Fruit fly (Drosophila melanogaster): ENCODE data around the gene Alms1b.

Alms1b gene

dm6 chrX:4678913-4679812 is 48.4 kb upstream of the Alms1b start, which contains the start of gene fzr (continued):
- TF ChIP-seq Dp (GFP tag; optimal IDR thresholded peaks at IDR 0.05): peak; percentile 15
- no peak for TF ChIP-seq exex (tag; optimal IDR thresholded peaks at IDR 0.05)
- no peak for TF ChIP-seq CG14014 (GFP tag; IDR thresholded peaks at IDR 0.05)
- TF ChIP-seq Elba2 (GFP tag; optimal IDR thresholded peaks at IDR 0.05): peak; percentile 88
- no peak for TF ChIP-seq abd-A (tag; optimal IDR thresholded peaks at IDR 0.05)
- TF ChIP-seq Abd-B (GFP tag; optimal IDR thresholded peaks at IDR 0.05): no peak
- no peak for TF ChIP-seq gcm2 (GFP tag; optimal IDR thresholded peaks at IDR 0.05)
- TF ChIP-seq CG12219 (GFP tag; optimal IDR thresholded peaks at IDR 0.05): no peak
- no peak for TF ChIP-seq CG7372 (GFP tag; IDR thresholded peaks at IDR 0.05)
- TF ChIP-seq z (GFP tag; IDR thresholded peaks at IDR 0.05): no peak
- TF ChIP-seq CG6791 (GFP tag; IDR thresholded peaks at IDR 0.05; ENCODE audit: partially characterized antibody): no peak
- TF ChIP-seq E2f2 (GFP tag; IDR thresholded peaks at IDR 0.05): peak; percentile 12; the same call in 1 of the 2 replicates
- TF ChIP-seq CG17612 (GFP tag; IDR thresholded peaks at IDR 0.05): no peak
- TF ChIP-seq sug (tag; optimal IDR thresholded peaks at IDR 0.05): no peak
- no peak for TF ChIP-seq Sox102F (GFP tag; optimal IDR thresholded peaks at IDR 0.05)
- no peak for TF ChIP-seq CG3726 (GFP tag; IDR thresholded peaks at IDR 0.05)
- no peak for TF ChIP-seq NC2β (GFP tag; optimal IDR thresholded peaks at IDR 0.05)
- TF ChIP-seq zen (tag; optimal IDR thresholded peaks at IDR 0.05): no peak
- no peak for TF ChIP-seq CG15011 (GFP tag; optimal IDR thresholded peaks at IDR 0.05)
- TF ChIP-seq az2 (GFP tag; optimal IDR thresholded peaks at IDR 0.05): no peak
- TF ChIP-seq CG30020 (tag; optimal IDR thresholded peaks at IDR 0.05): peak; percentile 14
- TF ChIP-seq cg (GFP tag; optimal IDR thresholded peaks at IDR 0.05): peak; percentile 48
- no peak for TF ChIP-seq phol (tag; optimal IDR thresholded peaks at IDR 0.05)
- peak; percentile 65; the same call in 2 of the 3 replicates for TF ChIP-seq CG11695 (GFP tag; IDR thresholded peaks at IDR 0.05)
- no peak for TF ChIP-seq CG9727 (GFP tag; optimal IDR thresholded peaks at IDR 0.05)
- TF ChIP-seq disco-r (GFP tag; optimal IDR thresholded peaks at IDR 0.05): no peak
- no peak for TF ChIP-seq kah (GFP tag; optimal IDR thresholded peaks at IDR 0.05)
- no peak for TF ChIP-seq Gsc (GFP tag; IDR thresholded peaks at IDR 0.05)
- peak; percentile 30; the same call in 1 of the 2 replicates for TF ChIP-seq Drgx (GFP tag; IDR thresholded peaks at IDR 0.05)
- TF ChIP-seq Meics (GFP tag; optimal IDR thresholded peaks at IDR 0.05): no peak
- no peak for TF ChIP-seq CoRest (tag; optimal IDR thresholded peaks at IDR 0.05)
- no peak for TF ChIP-seq danr (GFP tag; IDR thresholded peaks at IDR 0.05)
- TF ChIP-seq vnd (GFP tag; IDR thresholded peaks at IDR 0.05; ENCODE audit: partially characterized antibody): no peak
- TF ChIP-seq CG4424 (GFP tag; optimal IDR thresholded peaks at IDR 0.05): no peak
- TF ChIP-seq pzg (GFP tag; optimal IDR thresholded peaks at IDR 0.05): peak; percentile 73
- no peak for TF ChIP-seq CG4617 (GFP tag; optimal IDR thresholded peaks at IDR 0.05; ENCODE audit: borderline replicate concordance)
- TF ChIP-seq CG17328 (GFP tag; IDR thresholded peaks at IDR 0.05): no peak
- TF ChIP-seq CG17568 (GFP tag; optimal IDR thresholded peaks at IDR 0.05): peak; percentile 15
- no peak for TF ChIP-seq CG5953 (GFP tag; IDR thresholded peaks at IDR 0.05)
- TF ChIP-seq sqz (GFP tag; optimal IDR thresholded peaks at IDR 0.05): peak; percentile 46
- TF ChIP-seq CG13775 (GFP tag; optimal IDR thresholded peaks at IDR 0.05): no peak
- no peak for TF ChIP-seq CG10267 (tag; optimal IDR thresholded peaks at IDR 0.05)
- TF ChIP-seq Eip74EF (GFP tag; optimal IDR thresholded peaks at IDR 0.05): no peak
- peak; percentile 14 for TF ChIP-seq Med (GFP tag)
- no peak for TF ChIP-seq chif (GFP tag; optimal IDR thresholded peaks at IDR 0.05)
- no peak for TF ChIP-seq repo (GFP tag; optimal IDR thresholded peaks at IDR 0.05)
- TF ChIP-seq CG2129 (GFP tag; IDR thresholded peaks at IDR 0.05; ENCODE audit: partially characterized antibody): no peak
- no peak for TF ChIP-seq Ravus (GFP tag; IDR thresholded peaks at IDR 0.05)
